Worm (Caenorhabditis elegans): ENCODE measurements around the gene cyk-1.

ce11 chrIII:6974952-6975351 lies 54.1 kb downstream of the cyk-1 start:
- no peak for TF ChIP-seq ztf-11 (tag; optimal IDR thresholded peaks at IDR 0.05)
- no peak for TF ChIP-seq mls-2 (tag; optimal IDR thresholded peaks at IDR 0.05)
- no peak for TF ChIP-seq nhr-237 (tag; optimal IDR thresholded peaks at IDR 0.05)
- TF ChIP-seq elt-3 (tag; optimal IDR thresholded peaks at IDR 0.05): no peak
- no peak for TF ChIP-seq ceh-39 (tag; optimal IDR thresholded peaks at IDR 0.05)
- no peak for TF ChIP-seq nhr-12 (tag; optimal IDR thresholded peaks at IDR 0.05)
- no peak for TF ChIP-seq nhr-76 (tag; optimal IDR thresholded peaks at IDR 0.05)
- no peak for TF ChIP-seq mep-1 (tag; optimal IDR thresholded peaks at IDR 0.05)
- no peak for TF ChIP-seq snpc-4 (tag; optimal IDR thresholded peaks at IDR 0.05)
- no peak for TF ChIP-seq blmp-1 (tag; optimal IDR thresholded peaks at IDR 0.05)
- no peak for TF ChIP-seq unc-62 (GFP tag; optimal IDR thresholded peaks at IDR 0.05)
